Worm (Caenorhabditis elegans): ENCODE measurements around the gene C49A9.1.

Gene C49A9.1

ce11 chrIV:6259732-6260131 lies 31.7 kb downstream of the C49A9.1 start, which contains the start of gene nlp-16:
nlp-16 (minus strand) TSS chrIV:6259832.
- TF ChIP-seq Y55F3AM.14 (GFP tag; optimal IDR thresholded peaks at IDR 0.05), result no peak
- no peak for TF ChIP-seq sma-3 (GFP tag; optimal IDR thresholded peaks at IDR 0.05)
- no peak for TF ChIP-seq elt-1 (tag; optimal IDR thresholded peaks at IDR 0.05)
- TF ChIP-seq crh-2 (tag; optimal IDR thresholded peaks at IDR 0.05), result no peak
- TF ChIP-seq nhr-11 (tag; optimal IDR thresholded peaks at IDR 0.05), result no peak
- TF ChIP-seq blmp-1 (tag; optimal IDR thresholded peaks at IDR 0.05; ENCODE audit: insufficient read depth), result no peak
- no peak for TF ChIP-seq lin-13 (GFP tag; optimal IDR thresholded peaks at IDR 0.05)
- TF ChIP-seq C34F6.9 (tag; optimal IDR thresholded peaks at IDR 0.05), result no peak
- TF ChIP-seq aly-2 (tag; optimal IDR thresholded peaks at IDR 0.05), result no peak
- no peak for TF ChIP-seq unc-55 (GFP tag; optimal IDR thresholded peaks at IDR 0.05)
- TF ChIP-seq F13H6.1 (tag; optimal IDR thresholded peaks at IDR 0.05), result no peak
- no peak for TF ChIP-seq ztf-11 (tag; optimal IDR thresholded peaks at IDR 0.05)
- no peak for TF ChIP-seq fos-1 (tag; optimal IDR thresholded peaks at IDR 0.05)

- TF ChIP-seq nhr-6 (tag; optimal IDR thresholded peaks at IDR 0.05), result no peak
- TF ChIP-seq nhr-21 (tag; optimal IDR thresholded peaks at IDR 0.05), result no peak
- no peak for TF ChIP-seq snpc-4 (tag; optimal IDR thresholded peaks at IDR 0.05)
- TF ChIP-seq unc-55 (GFP tag; optimal IDR thresholded peaks at IDR 0.05), result no peak
- TF ChIP-seq elt-3 (tag; optimal IDR thresholded peaks at IDR 0.05), result no peak
- TF ChIP-seq lin-39 (tag; optimal IDR thresholded peaks at IDR 0.05), result no peak
- no peak for TF ChIP-seq F13H6.1 (tag; optimal IDR thresholded peaks at IDR 0.05)
- TF ChIP-seq nhr-11 (tag; optimal IDR thresholded peaks at IDR 0.05), result no peak
- TF ChIP-seq peb-1 (tag; optimal IDR thresholded peaks at IDR 0.05), result no peak
- no peak for TF ChIP-seq dmd-4 (tag; optimal IDR thresholded peaks at IDR 0.05)
- TF ChIP-seq nhr-23 (tag; optimal IDR thresholded peaks at IDR 0.05), result no peak
- TF ChIP-seq ama-1 (optimal IDR thresholded peaks at IDR 0.05), result no peak
- TF ChIP-seq nhr-25 (tag; optimal IDR thresholded peaks at IDR 0.05), result no peak
- TF ChIP-seq sma-9 (GFP tag; optimal IDR thresholded peaks at IDR 0.05), result no peak
- no peak for TF ChIP-seq sma-9 (tag; optimal IDR thresholded peaks at IDR 0.05)
- TF ChIP-seq unc-62 (GFP tag; optimal IDR thresholded peaks at IDR 0.05), result no peak
- TF ChIP-seq lsy-2 (tag; optimal IDR thresholded peaks at IDR 0.05), result no peak
- no peak for TF ChIP-seq nhr-77 (tag; optimal IDR thresholded peaks at IDR 0.05)
These were observed 35.3 kb downstream of the C49A9.1 start, which contains the start of gene srv-28 for ce11 chrIV:6263244-6263643. srv-28 (minus strand) TSS chrIV:6263344.

- TF ChIP-seq F13H6.1 (tag; optimal IDR thresholded peaks at IDR 0.05), result no peak
- no peak for TF ChIP-seq nhr-25 (tag; optimal IDR thresholded peaks at IDR 0.05)
- no peak for TF ChIP-seq alr-1 (tag; optimal IDR thresholded peaks at IDR 0.05)
These were observed 38.5 kb downstream of the C49A9.1 start, which contains the start of gene srv-29 for ce11 chrIV:6266499-6266898. srv-29 (minus strand) TSS chrIV:6266599.

ce11 chrIV:6269346-6269745 lies 41.4 kb downstream of the C49A9.1 start, which contains the start of gene srv-30:
srv-30 (minus strand) TSS chrIV:6269446.
- TF ChIP-seq mdl-1 (tag; optimal IDR thresholded peaks at IDR 0.05) (no peak), snpc-4 (tag; optimal IDR thresholded peaks at IDR 0.05) (no peak), aly-2 (tag; optimal IDR thresholded peaks at IDR 0.05) (no peak), nhr-129 (tag; optimal IDR thresholded peaks at IDR 0.05) (no peak), unc-55 (GFP tag; optimal IDR thresholded peaks at IDR 0.05) (no peak), ama-1 (optimal IDR thresholded peaks at IDR 0.05) (no peak), nhr-12 (tag; optimal IDR thresholded peaks at IDR 0.05) (no peak), alr-1 (tag; optimal IDR thresholded peaks at IDR 0.05) (no peak), nhr-25 (tag; optimal IDR thresholded peaks at IDR 0.05) (no peak), nhr-23 (tag; optimal IDR thresholded peaks at IDR 0.05) (no peak), unc-39 (tag; optimal IDR thresholded peaks at IDR 0.05) (no peak), nhr-6 (tag; optimal IDR thresholded peaks at IDR 0.05) (no peak), sem-4 (tag; optimal IDR thresholded peaks at IDR 0.05) (no peak), ZK546.5 (tag; optimal IDR thresholded peaks at IDR 0.05) (no peak)

- TF ChIP-seq alr-1 (tag; optimal IDR thresholded peaks at IDR 0.05) (no peak), F13H6.1 (tag; optimal IDR thresholded peaks at IDR 0.05) (no peak)
These were observed 43.9 kb downstream of the C49A9.1 start, which contains the start of gene srv-31 for ce11 chrIV:6271923-6272322. srv-31 (minus strand) TSS chrIV:6272023.
